Worm (Caenorhabditis elegans): ENCODE measurements around the gene F22E5.17.

- TF ChIP-seq aly-2 (tag; optimal IDR thresholded peaks at IDR 0.05) (no peak), elt-1 (tag; optimal IDR thresholded peaks at IDR 0.05) (no peak), lsy-12 (tag; optimal IDR thresholded peaks at IDR 0.05) (no peak), elt-2 (tag; optimal IDR thresholded peaks at IDR 0.05) (no peak), mdl-1 (tag; optimal IDR thresholded peaks at IDR 0.05) (no peak)
Observed at ce11 chrII:2690080-2690479, 12.2 kb downstream of the F22E5.17 start, which contains the start of gene nspf-3.
